Worm (Caenorhabditis elegans) whole organism, early embryonic: ENCODE data around the gene ntl-3.

Experiments used
- B0310.2 ChIP-seq: sonication (generic microtip); optimal IDR thresholded peaks from 2 replicates; lab custom pipeline; 2016; ENCODE audit warnings: mild to moderate bottlenecking, missing genetic modification characterization, missing compliant biosample characterization
- F13C5.2 ChIP-seq: sonication (generic microtip); optimal IDR thresholded peaks from 2 replicates; lab custom pipeline; 2017; ENCODE audit warnings: mild to moderate bottlenecking, missing genetic modification characterization, inconsistent platforms, missing compliant biosample characterization
- aly-1 ChIP-seq: sonication (generic microtip); optimal IDR thresholded peaks from 2 replicates; lab custom pipeline; 2016; ENCODE audit warnings: missing genetic modification characterization, missing compliant biosample characterization
- ama-1 ChIP-seq: fragments of 150-350 bp; optimal IDR thresholded peaks from 2 replicates; lab custom pipeline; 2014
- ceh-13 ChIP-seq: fragments of 200-800 bp; sonication (Bioruptor generic); optimal IDR thresholded peaks from 2 replicates; lab custom pipeline; 2018; ENCODE audit warnings: mild to moderate bottlenecking, missing genetic modification characterization, missing compliant biosample characterization
- ceh-36 ChIP-seq: sonication (generic microtip); optimal IDR thresholded peaks from 2 replicates; lab custom pipeline; 2016; ENCODE audit warnings: missing genetic modification characterization, inconsistent platforms, missing compliant biosample characterization
- ets-7 ChIP-seq: sonication (generic microtip); optimal IDR thresholded peaks from 2 replicates; lab custom pipeline; 2016; ENCODE audit warnings: missing genotype, missing genetic modification characterization, missing compliant biosample characterization
- flt-1 ChIP-seq: fragments of 200-800 bp; sonication (Bioruptor generic); IDR thresholded peaks from 2 replicates; pipeline ENCODE4 v1.3.6; 2022; ENCODE audit warnings: missing genetic modification characterization, missing compliant biosample characterization
- hmbx-1 ChIP-seq: sonication (generic microtip); optimal IDR thresholded peaks from 2 replicates; lab custom pipeline; 2016; ENCODE audit warnings: mild to moderate bottlenecking, missing genetic modification characterization, missing compliant biosample characterization
- hmg-4 ChIP-seq: fragments of 200-800 bp; sonication (Bioruptor generic); optimal IDR thresholded peaks from 2 replicates; lab custom pipeline; 2018; ENCODE audit warnings: mild to moderate bottlenecking, missing genetic modification characterization, missing compliant biosample characterization
- hnd-1 ChIP-seq: sonication (generic microtip); optimal IDR thresholded peaks from 2 replicates; lab custom pipeline; 2016; ENCODE audit warnings: missing genetic modification characterization, missing compliant biosample characterization
- pes-1 ChIP-seq: fragments of 200-800 bp; sonication (Bioruptor generic); IDR thresholded peaks from 2 replicates; pipeline ENCODE4 v1.3.6; 2022; ENCODE audit warnings: missing genetic modification reagents, missing genetic modification characterization, missing compliant biosample characterization
- scrt-1 ChIP-seq: fragments of 200-800 bp; sonication (Bioruptor generic); IDR thresholded peaks from 2 replicates; pipeline ENCODE4 v1.3.6; 2022; ENCODE audit warnings: missing genetic modification characterization, missing compliant biosample characterization
- sea-1 ChIP-seq: fragments of 200-800 bp; sonication (Bioruptor generic); conservative IDR thresholded peaks from 2 replicates; pipeline ENCODE4 v1.3.6; 2022; ENCODE audit warnings: missing genetic modification characterization, missing compliant biosample characterization
- tbx-11 ChIP-seq: fragments of 200-800 bp; sonication (Bioruptor generic); IDR thresholded peaks from 2 replicates; pipeline ENCODE4 v1.3.6; 2022; ENCODE audit warnings: missing genetic modification characterization, missing compliant biosample characterization
- tbx-37 ChIP-seq: fragments of 200-800 bp; sonication (Bioruptor generic); conservative IDR thresholded peaks from 2 replicates; pipeline ENCODE4 v1.3.6; 2022; ENCODE audit warnings: missing genetic modification reagents, missing genetic modification characterization, missing compliant biosample characterization
- tra-4 ChIP-seq: sonication (generic microtip); optimal IDR thresholded peaks from 2 replicates; lab custom pipeline; 2017; ENCODE audit warnings: missing genetic modification characterization, missing compliant biosample characterization

The ntl-3 gene

DNA sequence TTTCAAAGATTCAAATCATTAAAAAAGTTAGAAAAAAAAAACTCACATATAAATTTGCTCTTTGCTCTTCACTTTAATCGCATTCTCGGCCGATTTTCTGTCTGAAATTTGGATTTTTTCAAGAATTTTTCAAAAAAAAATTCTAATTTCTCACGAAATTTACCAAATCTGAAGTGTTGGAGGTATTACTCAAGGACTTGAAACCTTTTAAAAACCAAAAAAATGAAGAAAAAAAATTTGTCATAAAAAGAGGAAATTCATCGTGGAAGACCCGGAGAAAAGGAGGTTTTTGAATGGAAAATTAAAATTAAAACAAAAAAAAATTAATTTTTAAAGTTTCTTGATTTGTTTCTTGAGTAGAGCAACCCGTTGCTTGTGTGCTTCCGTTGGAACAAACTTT lies 15.9 kb upstream of the ntl-3 start, which contains the start of gene Y56A3A.2:
Y56A3A.2 (minus strand) TSS at position 101 of the 400 bp plus-strand sequence.
- TF ChIP-seq tbx-11 (GFP tag; lab: Robert Waterston, UW) (no peak), flt-1 (GFP tag; lab: Robert Waterston, UW) (no peak), ama-1 (lab: Kevin White, UChicago) (no peak), ceh-13 (GFP tag; lab: Kevin White, UChicago) (no peak), sea-1 (GFP tag; lab: Robert Waterston, UW) (no peak), aly-1 (tag; lab: Kevin White, UChicago) (no peak), B0310.2 (no peak), F13C5.2 (tag; lab: Kevin White, UChicago) (no peak), tbx-37 (GFP tag; lab: Robert Waterston, UW) (no peak), hnd-1 (tag; lab: Kevin White, UChicago) (no peak), pes-1 (GFP tag; lab: Robert Waterston, UW) (no peak), ets-7 (tag; lab: Kevin White, UChicago) (no peak), hmg-4 (GFP tag; lab: Kevin White, UChicago) (no peak), tra-4 (tag; lab: Kevin White, UChicago) (no peak), scrt-1 (GFP tag; lab: Robert Waterston, UW) (no peak), hmbx-1 (no peak)

DNA sequence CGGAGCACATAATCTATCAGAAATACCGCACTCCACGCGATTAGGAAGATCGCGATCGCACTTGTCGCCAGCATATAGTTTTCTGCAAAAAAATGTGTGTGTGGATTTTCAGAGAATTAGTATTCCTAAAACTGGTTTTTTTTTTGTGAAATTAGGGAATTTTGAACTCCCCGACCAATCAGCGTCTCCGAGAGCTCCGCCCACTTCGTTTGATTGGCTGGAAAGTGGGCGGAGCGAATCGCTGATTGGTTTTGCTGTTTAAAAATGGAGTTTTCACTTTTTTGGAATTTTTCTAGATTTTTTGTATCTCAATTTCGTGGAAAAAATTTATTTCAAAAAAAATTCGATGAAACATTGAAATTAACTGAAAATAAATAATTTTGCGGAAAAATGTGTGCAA lies 14.9 kb upstream of the ntl-3 start:
- TF ChIP-seq tbx-11 (GFP tag; lab: Robert Waterston, UW) (no peak), ceh-36 (tag; lab: Kevin White, UChicago) (no peak), ets-7 (tag; lab: Kevin White, UChicago) (no peak), flt-1 (GFP tag; lab: Robert Waterston, UW) (no peak), ama-1 (lab: Kevin White, UChicago) (no peak), ceh-13 (GFP tag; lab: Kevin White, UChicago) (no peak), hmg-4 (GFP tag; lab: Kevin White, UChicago) (no peak), hnd-1 (tag; lab: Kevin White, UChicago) (no peak), hmbx-1 (no peak), tra-4 (tag; lab: Kevin White, UChicago) (no peak), sea-1 (GFP tag; lab: Robert Waterston, UW) (no peak)

DNA sequence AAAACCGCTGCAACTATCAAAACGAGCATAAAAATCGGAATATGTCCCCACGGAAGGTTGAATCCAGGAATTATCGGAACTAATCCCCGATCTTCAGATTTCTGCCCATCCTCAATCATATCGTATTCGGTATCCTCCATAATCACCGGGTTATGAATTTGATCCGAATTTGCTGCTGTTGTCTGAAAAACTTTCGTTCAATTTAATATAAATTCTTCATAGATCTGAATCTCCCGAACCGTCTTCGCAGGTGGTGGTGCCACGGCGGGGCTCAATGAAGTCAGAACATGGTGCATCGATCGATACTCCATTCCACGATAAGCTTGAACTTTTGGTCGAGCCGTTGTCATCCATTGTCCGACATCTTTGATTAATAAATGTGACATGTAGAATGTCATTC lies 10.6 kb upstream of the ntl-3 start:
- TF ChIP-seq hnd-1 (tag; lab: Kevin White, UChicago) = no peak
- TF ChIP-seq F13C5.2 (tag; lab: Kevin White, UChicago) = no peak
- no peak for TF ChIP-seq flt-1 (GFP tag; lab: Robert Waterston, UW)
- no peak for TF ChIP-seq ceh-13 (GFP tag; lab: Kevin White, UChicago)
- TF ChIP-seq B0310.2 = no peak
- no peak for TF ChIP-seq ama-1 (lab: Kevin White, UChicago)
- no peak for TF ChIP-seq hmg-4 (GFP tag; lab: Kevin White, UChicago)
- TF ChIP-seq tbx-37 (GFP tag; lab: Robert Waterston, UW) = no peak
- TF ChIP-seq tra-4 (tag; lab: Kevin White, UChicago) = no peak
- TF ChIP-seq aly-1 (tag; lab: Kevin White, UChicago) = no peak
- no peak for TF ChIP-seq tbx-11 (GFP tag; lab: Robert Waterston, UW)
- no peak for TF ChIP-seq ets-7 (tag; lab: Kevin White, UChicago)
- TF ChIP-seq pes-1 (GFP tag; lab: Robert Waterston, UW) = no peak

DNA sequence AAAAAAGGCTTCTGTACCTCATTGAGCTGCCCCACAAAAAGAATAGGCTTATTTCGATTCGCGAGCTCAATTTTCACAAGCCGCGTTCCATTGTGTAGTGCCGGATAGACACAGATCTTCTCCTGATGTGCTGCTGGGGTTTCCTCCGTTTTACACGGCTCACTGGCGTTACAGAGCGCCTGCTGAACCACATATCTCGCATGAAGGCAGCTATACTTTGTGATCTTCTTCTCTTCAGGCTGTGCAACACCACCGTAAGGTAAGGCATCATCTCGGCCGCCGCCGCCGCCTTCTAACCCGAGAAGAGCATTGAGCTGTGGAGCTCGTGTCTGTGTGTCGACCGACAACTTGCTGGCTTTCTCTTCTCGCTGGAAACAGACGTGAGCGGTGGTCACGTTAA lies 7.3 kb upstream of the ntl-3 start:
- TF ChIP-seq ceh-36 (tag; lab: Kevin White, UChicago) (no peak), pes-1 (GFP tag; lab: Robert Waterston, UW) (no peak), ama-1 (lab: Kevin White, UChicago) (no peak), flt-1 (GFP tag; lab: Robert Waterston, UW) (no peak), hmg-4 (GFP tag; lab: Kevin White, UChicago) (no peak), ets-7 (tag; lab: Kevin White, UChicago) (no peak), F13C5.2 (tag; lab: Kevin White, UChicago) (no peak)

DNA sequence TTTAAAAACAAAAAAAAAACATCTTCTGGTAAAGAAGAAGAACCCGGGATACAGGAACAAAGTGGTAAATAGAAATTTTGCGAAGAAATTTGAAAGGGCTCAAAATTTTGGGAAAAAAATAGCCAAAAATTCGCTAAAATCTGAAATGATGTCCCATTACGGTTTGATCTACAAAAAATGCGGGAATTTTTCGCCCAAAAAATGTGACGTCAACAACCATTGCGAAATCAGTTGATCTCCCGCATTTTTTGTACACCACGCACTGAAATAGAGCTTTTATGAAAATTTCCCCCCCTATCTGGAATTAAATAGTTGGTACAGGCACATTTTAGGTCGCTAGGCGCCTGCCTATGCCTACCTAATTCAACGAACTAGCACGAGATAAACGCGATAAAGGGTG lies 3.3 kb upstream of the ntl-3 start:
- TF ChIP-seq ama-1 (lab: Kevin White, UChicago) = no peak
- no peak for TF ChIP-seq tbx-37 (GFP tag; lab: Robert Waterston, UW)
- no peak for TF ChIP-seq tbx-11 (GFP tag; lab: Robert Waterston, UW)
- TF ChIP-seq F13C5.2 (tag; lab: Kevin White, UChicago) = no peak
- TF ChIP-seq hmg-4 (GFP tag; lab: Kevin White, UChicago) = no peak
- TF ChIP-seq ets-7 (tag; lab: Kevin White, UChicago) = no peak
- no peak for TF ChIP-seq pes-1 (GFP tag; lab: Robert Waterston, UW)
- TF ChIP-seq flt-1 (GFP tag; lab: Robert Waterston, UW) = no peak
- TF ChIP-seq tra-4 (tag; lab: Kevin White, UChicago) = no peak
- no peak for TF ChIP-seq B0310.2
- no peak for TF ChIP-seq hmbx-1
- TF ChIP-seq ceh-36 (tag; lab: Kevin White, UChicago) = no peak
- no peak for TF ChIP-seq scrt-1 (GFP tag; lab: Robert Waterston, UW)
- TF ChIP-seq ceh-13 (GFP tag; lab: Kevin White, UChicago) = no peak
- TF ChIP-seq aly-1 (tag; lab: Kevin White, UChicago) = no peak
- TF ChIP-seq hnd-1 (tag; lab: Kevin White, UChicago) = no peak
- TF ChIP-seq sea-1 (GFP tag; lab: Robert Waterston, UW) = no peak

DNA sequence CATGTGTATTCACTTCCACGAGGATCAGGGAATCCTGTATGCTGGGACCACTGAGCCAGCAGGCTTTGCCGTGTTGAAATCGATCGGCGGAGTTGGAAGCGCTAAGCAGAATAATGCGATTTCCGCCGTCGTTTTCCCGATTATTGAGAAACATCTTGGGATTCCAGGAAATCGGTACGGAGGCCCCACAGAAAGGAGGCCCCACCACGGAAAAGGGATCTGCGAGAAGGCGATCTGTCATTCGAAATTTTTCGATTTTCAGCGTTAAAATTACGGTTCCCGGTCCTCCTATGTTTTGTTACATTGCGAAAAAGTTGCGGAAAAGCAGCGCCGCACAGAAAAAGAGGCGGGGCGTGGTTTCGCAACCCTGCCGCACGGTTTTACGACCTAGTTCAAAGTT lies 2.1 kb upstream of the ntl-3 start:
- 0 out of 2 replicates have a peak, but pooled peaks have one; percentile 60 for TF ChIP-seq sea-1 (GFP tag; lab: Robert Waterston, UW)
- TF ChIP-seq tbx-37 (GFP tag; lab: Robert Waterston, UW) = no peak
- no peak for TF ChIP-seq F13C5.2 (tag; lab: Kevin White, UChicago)
- 0 out of 2 replicates have a peak, but pooled peaks have one; percentile 30 for TF ChIP-seq tbx-11 (GFP tag; lab: Robert Waterston, UW)
- no peak for TF ChIP-seq scrt-1 (GFP tag; lab: Robert Waterston, UW)
- TF ChIP-seq aly-1 (tag; lab: Kevin White, UChicago) = no peak
- TF ChIP-seq hmbx-1 = no peak
- TF ChIP-seq tra-4 (tag; lab: Kevin White, UChicago) = no peak
- peak; percentile 25 for TF ChIP-seq ets-7 (tag; lab: Kevin White, UChicago)
- no peak for TF ChIP-seq ama-1 (lab: Kevin White, UChicago)
- TF ChIP-seq flt-1 (GFP tag; lab: Robert Waterston, UW) = peak; percentile 33; the same call in 1 of the 2 replicates
- TF ChIP-seq ceh-13 (GFP tag; lab: Kevin White, UChicago) = no peak
- peak; percentile 70 for TF ChIP-seq pes-1 (GFP tag; lab: Robert Waterston, UW)
- no peak for TF ChIP-seq B0310.2
- TF ChIP-seq hmg-4 (GFP tag; lab: Kevin White, UChicago) = no peak
- TF ChIP-seq ceh-36 (tag; lab: Kevin White, UChicago) = no peak
